Worm (Caenorhabditis elegans) whole organism, young adult: ENCODE measurements around the gene ZC15.10.

Experiments
- B0261.1 ChIP-seq: sonication (generic microtip); optimal IDR thresholded peaks from 2 replicates; lab custom pipeline; 2016; ENCODE audit warnings: mild to moderate bottlenecking, missing genetic modification characterization, moderate library complexity, missing compliant biosample characterization
- K12H6.12 ChIP-seq: fragments of 200-800 bp; sonication (Bioruptor generic); optimal IDR thresholded peaks from 2 replicates; lab custom pipeline; 2018; ENCODE audit warnings: mild to moderate bottlenecking, missing genetic modification characterization, missing compliant biosample characterization
- let-607 ChIP-seq, 2 experiments: fragments of 200-800 bp in 1 of 2; sonication (Bioruptor generic) in 1 of 2; sonication (generic microtip) in 1 of 2; optimal IDR thresholded peaks; 2 replicates each; lab custom pipeline; 2016 to 2018; ENCODE audit warnings: mild to moderate bottlenecking in 2 of 2, missing compliant biosample characterization in 2 of 2, missing genetic modification characterization in 2 of 2, moderate library complexity in 2 of 2, missing genotype in 1 of 2
- madf-8 ChIP-seq: fragments of 200-800 bp; sonication (Bioruptor generic); conservative IDR thresholded peaks from 2 replicates; pipeline ENCODE4 v1.3.6; 2022; ENCODE audit warnings: missing genetic modification reagents, missing genetic modification characterization, missing compliant biosample characterization
- nhr-120 ChIP-seq: fragments of 200-800 bp; sonication (Bioruptor generic); IDR thresholded peaks from 2 replicates; pipeline ENCODE4 v1.3.6; 2022; ENCODE audit warnings: missing genetic modification characterization, missing compliant biosample characterization
- nhr-90 ChIP-seq: sonication (generic microtip); optimal IDR thresholded peaks from 2 replicates; lab custom pipeline; 2016; ENCODE audit warnings: missing genotype, mild to moderate bottlenecking, missing genetic modification characterization, missing compliant biosample characterization
- pha-4 ChIP-seq: fragments of 150-350 bp; sonication (generic microtip); optimal IDR thresholded peaks from 2 replicates; lab custom pipeline; 2014; ENCODE audit warnings: missing biosample characterization, missing genetic modification reagents, missing genetic modification characterization
- ztf-3 ChIP-seq: fragments of 200-800 bp; sonication (Bioruptor generic); optimal IDR thresholded peaks from 2 replicates; lab custom pipeline; 2018; ENCODE audit warnings: mild to moderate bottlenecking, missing genetic modification characterization, missing compliant biosample characterization

DNA sequence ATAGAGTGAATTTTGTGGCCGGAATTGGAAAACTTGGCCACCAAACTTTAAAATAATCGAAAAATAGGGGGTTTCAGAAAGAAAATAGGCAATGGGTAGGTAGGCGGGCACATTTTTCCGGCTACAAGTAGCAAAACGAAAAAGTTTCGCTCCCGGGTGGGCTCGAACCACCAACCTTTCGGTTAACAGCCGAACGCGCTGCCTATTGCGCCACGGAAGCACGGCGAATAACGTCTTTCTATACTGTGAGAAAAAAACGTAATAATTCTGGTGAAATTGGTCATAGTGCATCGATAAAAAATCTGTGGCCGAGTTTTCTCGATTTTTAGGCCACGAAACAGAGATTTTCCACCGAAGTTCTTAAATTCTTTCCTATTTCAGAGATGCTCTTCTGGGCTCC lies 39.8 kb downstream of the ZC15.10 start:
- no peak for TF ChIP-seq K12H6.12 (tag; lab: Kevin White, UChicago)
- TF ChIP-seq nhr-120 (GFP tag; lab: Robert Waterston, UW) = no peak
- no peak for TF ChIP-seq madf-8 (GFP tag; lab: Robert Waterston, UW)
- TF ChIP-seq B0261.1 = peak; percentile 65
- no peak for TF ChIP-seq ztf-3 (GFP tag; lab: Kevin White, UChicago)
- TF ChIP-seq let-607 (tag; optimal IDR thresholded peaks at IDR 0.05; lab: Kevin White, UChicago) = no peak
- TF ChIP-seq nhr-90 (tag; lab: Kevin White, UChicago) = peak; percentile 56
- no peak for TF ChIP-seq pha-4 (tag; lab: Kevin White, UChicago)
